Fruit fly (Drosophila melanogaster): ENCODE measurements around the gene CG7530.

CG7530 gene

dm6 chr3R:14703302-14704192, 27.8 kb downstream of the CG7530 start:
- TF ChIP-seq usp (GFP tag; optimal IDR thresholded peaks at IDR 0.05) (no peak), Rel (GFP tag; optimal IDR thresholded peaks at IDR 0.05) (no peak), Rel (tag; optimal IDR thresholded peaks at IDR 0.05) (peak; percentile 20), Hr83 (GFP tag; optimal IDR thresholded peaks at IDR 0.05; ENCODE audit: poor library complexity, severe bottlenecking) (no peak), Sp1 (GFP tag; optimal IDR thresholded peaks at IDR 0.05) (peak; percentile 32), brk (GFP tag; optimal IDR thresholded peaks at IDR 0.05) (no peak), HLH106 (tag; optimal IDR thresholded peaks at IDR 0.05) (no peak), ey (GFP tag; optimal IDR thresholded peaks at IDR 0.05) (no peak), Hr78 (GFP tag; optimal IDR thresholded peaks at IDR 0.05) (no peak), pan (optimal IDR thresholded peaks at IDR 0.05) (no peak), dl (GFP tag; optimal IDR thresholded peaks at IDR 0.05; ENCODE audit: insufficient read depth in 1 of 2, partially characterized antibody in 2 of 2) (no peak), h (GFP tag; optimal IDR thresholded peaks at IDR 0.05) (peak; percentile 7), Hnf4 (GFP tag; optimal IDR thresholded peaks at IDR 0.05) (no peak), tai (GFP tag; optimal IDR thresholded peaks at IDR 0.05) (no peak), Dfd (GFP tag; optimal IDR thresholded peaks at IDR 0.05) (no peak), N (GFP tag; optimal IDR thresholded peaks at IDR 0.05) (no peak), Dif (GFP tag; optimal IDR thresholded peaks at IDR 0.05; ENCODE audit: partially characterized antibody) (no peak), lola (GFP tag; optimal IDR thresholded peaks at IDR 0.05) (no peak), jim (GFP tag; optimal IDR thresholded peaks at IDR 0.05) (no peak), rgr (GFP tag; optimal IDR thresholded peaks at IDR 0.05) (no peak)

dm6 chr3R:14696949-14697513, 34.3 kb downstream of the CG7530 start, which contains the start of gene Meltrin:
TSS of gene Meltrin (minus strand) at chr3R:14697292.
- TF ChIP-seq Hr83 (GFP tag; optimal IDR thresholded peaks at IDR 0.05; ENCODE audit: poor library complexity, severe bottlenecking), result peak; percentile 90
- no peak for TF ChIP-seq N (GFP tag; optimal IDR thresholded peaks at IDR 0.05)
- peak; percentile 69 for TF ChIP-seq Hnf4 (GFP tag; optimal IDR thresholded peaks at IDR 0.05)
- peak in 1 of 2 experiments; percentile 65 for TF ChIP-seq dl (GFP tag; optimal IDR thresholded peaks at IDR 0.05; ENCODE audit: insufficient read depth in 1 of 2, partially characterized antibody in 2 of 2)
- no peak for TF ChIP-seq lola (GFP tag; optimal IDR thresholded peaks at IDR 0.05)
- peak; percentile 60 for TF ChIP-seq tai (GFP tag; optimal IDR thresholded peaks at IDR 0.05)
- TF ChIP-seq sv (GFP tag; optimal IDR thresholded peaks at IDR 0.05), result peak; percentile 61
- TF ChIP-seq CG9705 (GFP tag; optimal IDR thresholded peaks at IDR 0.05), result no peak
- TF ChIP-seq Abd-B (GFP tag; optimal IDR thresholded peaks at IDR 0.05), result no peak
- peak; percentile 15 for TF ChIP-seq dsf (GFP tag; optimal IDR thresholded peaks at IDR 0.05; ENCODE audit: borderline replicate concordance)
- TF ChIP-seq woc (GFP tag; optimal IDR thresholded peaks at IDR 0.05), result no peak
- peak; percentile 77 for TF ChIP-seq jim (GFP tag; optimal IDR thresholded peaks at IDR 0.05)
- no peak for TF ChIP-seq Myc (optimal IDR thresholded peaks at IDR 0.05)
- no peak for TF ChIP-seq Hr78 (GFP tag; optimal IDR thresholded peaks at IDR 0.05)
- TF ChIP-seq Jra (GFP tag; optimal IDR thresholded peaks at IDR 0.05), result peak; percentile 71
- TF ChIP-seq Mio (GFP tag; optimal IDR thresholded peaks at IDR 0.05), result no peak
- TF ChIP-seq OdsH (GFP tag; optimal IDR thresholded peaks at IDR 0.05), result peak; percentile 37
- TF ChIP-seq ey (GFP tag; optimal IDR thresholded peaks at IDR 0.05), result no peak
- TF ChIP-seq dmrt93B (GFP tag; optimal IDR thresholded peaks at IDR 0.05), result no peak
- TF ChIP-seq h (GFP tag; optimal IDR thresholded peaks at IDR 0.05), result peak; percentile 68
- TF ChIP-seq brk (GFP tag; optimal IDR thresholded peaks at IDR 0.05), result peak; percentile 80
- TF ChIP-seq CG32264 (GFP tag; optimal IDR thresholded peaks at IDR 0.05), result no peak
- TF ChIP-seq psq (GFP tag; optimal IDR thresholded peaks at IDR 0.05), result peak; percentile 53
- TF ChIP-seq Rel (GFP tag; optimal IDR thresholded peaks at IDR 0.05), result no peak
- peak; percentile 81 for TF ChIP-seq Rel (tag; optimal IDR thresholded peaks at IDR 0.05)
- TF ChIP-seq sage (GFP tag; optimal IDR thresholded peaks at IDR 0.05), result no peak
- peak in 1 of 2 experiments; percentile 57 for TF ChIP-seq foxo (GFP tag; optimal IDR thresholded peaks at IDR 0.05)
- no peak for TF ChIP-seq Dfd (GFP tag; optimal IDR thresholded peaks at IDR 0.05)
- TF ChIP-seq GATAd (GFP tag; optimal IDR thresholded peaks at IDR 0.05), result no peak
- TF ChIP-seq pan (optimal IDR thresholded peaks at IDR 0.05), result no peak
- TF ChIP-seq CrebA (GFP tag; optimal IDR thresholded peaks at IDR 0.05; ENCODE audit: borderline replicate concordance), result no peak
- peak; percentile 68 for TF ChIP-seq fru (GFP tag; optimal IDR thresholded peaks at IDR 0.05)
- peak; percentile 46 for TF ChIP-seq br (GFP tag; optimal IDR thresholded peaks at IDR 0.05)
- peak; percentile 71 for TF ChIP-seq rgr (GFP tag; optimal IDR thresholded peaks at IDR 0.05)
- TF ChIP-seq Dif (GFP tag; optimal IDR thresholded peaks at IDR 0.05; ENCODE audit: partially characterized antibody), result peak; percentile 74
- TF ChIP-seq Sp1 (GFP tag; optimal IDR thresholded peaks at IDR 0.05), result peak; percentile 67
- peak; percentile 42 for TF ChIP-seq HLH106 (tag; optimal IDR thresholded peaks at IDR 0.05)
- TF ChIP-seq Vsx2 (GFP tag; optimal IDR thresholded peaks at IDR 0.05; ENCODE audit: partially characterized antibody), result no peak
- no peak for TF ChIP-seq usp (GFP tag; optimal IDR thresholded peaks at IDR 0.05)
